Worm (Caenorhabditis elegans): Measurements from ENCODE around the gene srv-19.

srv-19 gene

ce11 chrIV:5832801-5833200 lies 40.9 kb downstream of the srv-19 start:
- TF ChIP-seq mef-2 (tag; optimal IDR thresholded peaks at IDR 0.05) (no peak), mab-9 (GFP tag; IDR thresholded peaks at IDR 0.05) (no peak), unc-98 (GFP tag; IDR thresholded peaks at IDR 0.05) (no peak), alr-1 (tag; optimal IDR thresholded peaks at IDR 0.05; ENCODE audit: borderline replicate concordance) (no peak), nhr-77 (tag; optimal IDR thresholded peaks at IDR 0.05) (no peak), lir-3 (tag; optimal IDR thresholded peaks at IDR 0.05; ENCODE audit: poor library complexity) (no peak), grh-1 (GFP tag; IDR thresholded peaks at IDR 0.05) (no peak), ama-1 (optimal IDR thresholded peaks at IDR 0.05) (no peak), nhr-71 (tag; optimal IDR thresholded peaks at IDR 0.05) (no peak), hlh-4 (tag; optimal IDR thresholded peaks at IDR 0.05) (no peak), sup-37 (GFP tag; optimal IDR thresholded peaks at IDR 0.05) (no peak), ztf-11 (tag; optimal IDR thresholded peaks at IDR 0.05) (no peak), unc-130 (tag; optimal IDR thresholded peaks at IDR 0.05) (no peak), unc-30 (tag; optimal IDR thresholded peaks at IDR 0.05) (no peak), unc-62 (GFP tag; optimal IDR thresholded peaks at IDR 0.05) (no peak)

- TF ChIP-seq pax-3 (tag; optimal IDR thresholded peaks at IDR 0.05) (no peak), grh-1 (GFP tag; IDR thresholded peaks at IDR 0.05) (no peak), hlh-17 (GFP tag; optimal IDR thresholded peaks at IDR 0.05; ENCODE audit: borderline replicate concordance) (no peak), nhr-28 (tag; optimal IDR thresholded peaks at IDR 0.05) (no peak), C34B4.2 (tag; optimal IDR thresholded peaks at IDR 0.05) (no peak), ceh-88 (GFP tag; IDR thresholded peaks at IDR 0.05) (no peak), snpc-4 (tag; optimal IDR thresholded peaks at IDR 0.05) (no peak), zag-1 (tag; optimal IDR thresholded peaks at IDR 0.05) (no peak), aha-1 (tag; optimal IDR thresholded peaks at IDR 0.05) (no peak), isw-1 (GFP tag; IDR thresholded peaks at IDR 0.05) (no peak), jun-1 (tag; optimal IDR thresholded peaks at IDR 0.05) (no peak), ama-1 (optimal IDR thresholded peaks at IDR 0.05) (no peak), ets-5 (GFP tag; IDR thresholded peaks at IDR 0.05) (no peak), sox-4 (tag; optimal IDR thresholded peaks at IDR 0.05) (no peak), swsn-7 (tag; optimal IDR thresholded peaks at IDR 0.05) (no peak), nhr-12 (tag; optimal IDR thresholded peaks at IDR 0.05) (no peak), pag-3 (tag; optimal IDR thresholded peaks at IDR 0.05; ENCODE audit: borderline replicate concordance, insufficient read depth) (no peak), nhr-71 (tag; optimal IDR thresholded peaks at IDR 0.05) (no peak), mab-9 (GFP tag; IDR thresholded peaks at IDR 0.05) (no peak)
Measured at ce11 chrIV:5824493-5824892, 49.2 kb downstream of the srv-19 start, which contains the start of gene egal-1. Gene egal-1, plus strand, starts transcription at chrIV:5824793.

- TF ChIP-seq lin-14 (GFP tag; optimal IDR thresholded peaks at IDR 0.05) = peak; percentile 80
- TF ChIP-seq dpl-1 (GFP tag; optimal IDR thresholded peaks at IDR 0.05) = peak in 1 of 3 experiments; percentile 16
- no peak for TF ChIP-seq F16B12.6 (tag; optimal IDR thresholded peaks at IDR 0.05)
- peak; percentile 34 for TF ChIP-seq snu-23 (GFP tag; optimal IDR thresholded peaks at IDR 0.05)
- TF ChIP-seq nhr-71 (tag; optimal IDR thresholded peaks at IDR 0.05) = peak; percentile 11
- peak; percentile 15 for TF ChIP-seq nhr-85 (tag)
- TF ChIP-seq lsy-2 (tag; optimal IDR thresholded peaks at IDR 0.05) = peak in 1 of 2 experiments; percentile 37
- no peak for TF ChIP-seq elt-2 (tag; optimal IDR thresholded peaks at IDR 0.05)
- TF ChIP-seq dsc-1 (tag; optimal IDR thresholded peaks at IDR 0.05) = no peak
- TF ChIP-seq nhr-20 (tag; optimal IDR thresholded peaks at IDR 0.05) = peak; percentile 35
- peak; percentile 57 for TF ChIP-seq tbx-2 (tag; optimal IDR thresholded peaks at IDR 0.05)
- no peak for TF ChIP-seq hpl-2 (GFP tag; optimal IDR thresholded peaks at IDR 0.05)
- TF ChIP-seq isw-1 (GFP tag; IDR thresholded peaks at IDR 0.05) = no peak
- TF ChIP-seq nhr-77 (tag; optimal IDR thresholded peaks at IDR 0.05) = peak; percentile 62
- no peak for TF ChIP-seq snpc-4 (tag; optimal IDR thresholded peaks at IDR 0.05)
- TF ChIP-seq nhr-237 (tag; optimal IDR thresholded peaks at IDR 0.05) = peak; percentile 4
Measured at ce11 chrIV:5821997-5822396, 51.7 kb downstream of the srv-19 start.
